Fruit fly (Drosophila melanogaster): Measurements from ENCODE around the gene obst-J.

obst-J gene

DNA sequence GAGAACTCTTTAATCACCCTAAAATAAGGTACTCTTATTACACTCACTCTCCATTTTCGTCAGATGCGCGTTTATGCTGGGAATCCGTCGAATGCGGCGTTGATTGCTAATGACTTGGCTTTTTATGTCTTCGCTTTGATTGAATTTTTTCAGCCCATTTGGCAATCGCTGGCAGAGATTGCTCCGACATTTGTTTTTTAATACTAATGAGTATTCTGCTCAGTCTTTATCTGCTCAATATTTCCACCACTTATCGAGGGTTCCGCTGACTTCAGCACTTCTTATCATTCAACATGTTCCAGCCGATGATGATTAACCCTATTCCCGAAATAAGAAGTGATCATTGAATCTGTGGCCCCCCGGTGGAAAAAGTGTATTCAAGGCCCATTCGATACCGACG lies at the start of gene obst-J:
Gene obst-J (minus strand): TSS at position 101 of the 400 bp plus-strand sequence.
- TF ChIP-seq ey (GFP tag; optimal IDR thresholded peaks at IDR 0.05) (no peak), lola (GFP tag; optimal IDR thresholded peaks at IDR 0.05) (no peak), Jra (GFP tag; optimal IDR thresholded peaks at IDR 0.05) (no peak), Dif (GFP tag; optimal IDR thresholded peaks at IDR 0.05; ENCODE audit: partially characterized antibody) (no peak), CrebA (GFP tag; optimal IDR thresholded peaks at IDR 0.05; ENCODE audit: borderline replicate concordance) (no peak), usp (GFP tag; optimal IDR thresholded peaks at IDR 0.05) (no peak), Abd-B (GFP tag; optimal IDR thresholded peaks at IDR 0.05) (no peak), HLH106 (tag; optimal IDR thresholded peaks at IDR 0.05) (no peak), CG32264 (GFP tag; optimal IDR thresholded peaks at IDR 0.05) (no peak), brk (GFP tag; optimal IDR thresholded peaks at IDR 0.05) (no peak)

DNA sequence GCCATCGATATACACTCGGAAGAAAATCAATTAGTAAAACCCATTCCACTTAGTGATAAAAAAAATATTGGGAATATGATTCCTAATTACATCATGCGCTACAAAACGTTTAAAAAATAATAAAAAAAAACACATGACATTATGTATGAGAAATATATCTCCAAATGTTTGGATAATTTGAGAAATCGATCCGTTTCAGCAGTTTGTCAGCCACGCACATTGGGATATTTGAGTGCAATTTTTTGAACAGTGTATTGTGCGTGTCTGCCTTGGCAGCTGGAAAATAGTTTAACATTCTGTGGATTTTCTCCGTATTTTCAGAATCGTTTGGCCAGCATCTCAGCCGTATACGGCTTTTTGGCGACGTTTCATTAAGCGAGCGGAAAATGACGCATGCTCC lies 46.6 kb upstream of the obst-J start:
- TF ChIP-seq jim (GFP tag; optimal IDR thresholded peaks at IDR 0.05) = no peak

DNA sequence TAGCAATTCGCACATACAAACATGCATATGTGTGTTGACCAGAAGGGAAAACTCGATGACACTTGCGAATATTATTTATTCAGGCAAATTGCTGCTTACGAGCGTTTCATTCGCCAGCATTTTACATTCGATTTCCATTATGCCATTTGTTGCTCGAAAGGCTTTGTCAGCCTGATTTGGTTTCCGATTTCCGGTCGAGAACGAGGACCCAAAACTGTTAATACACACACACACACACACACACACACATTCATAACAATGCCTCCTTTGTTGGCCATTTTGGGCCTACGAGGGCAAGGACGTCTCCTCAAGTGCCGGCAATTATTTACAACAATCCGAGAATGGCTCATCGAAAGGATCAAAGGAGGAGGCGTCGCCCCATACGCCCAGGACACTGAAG lies 46.2 kb upstream of the obst-J start:
- TF ChIP-seq Dfd (GFP tag; optimal IDR thresholded peaks at IDR 0.05) (peak; percentile 86), dl (GFP tag; optimal IDR thresholded peaks at IDR 0.05; ENCODE audit: insufficient read depth in 1 of 2, partially characterized antibody in 2 of 2) (no peak)

DNA sequence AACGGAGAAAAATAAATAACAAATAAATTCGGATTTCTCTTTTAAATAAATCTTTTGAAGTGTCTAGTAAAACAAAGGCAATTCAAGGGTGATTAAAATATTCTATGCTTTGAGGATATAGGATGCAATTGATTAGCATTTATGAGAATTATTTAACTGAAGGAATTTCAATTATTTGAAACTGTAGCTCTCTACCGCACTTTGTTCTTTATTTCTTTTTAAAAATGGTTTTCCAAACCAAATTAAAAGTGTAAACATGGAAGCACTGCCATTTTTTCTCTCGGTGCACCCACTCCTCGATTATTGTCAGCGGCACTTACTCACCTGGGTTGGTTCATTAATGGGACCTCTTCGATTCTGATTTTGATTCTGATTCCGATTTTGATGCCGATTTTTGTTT lies 36.6 kb upstream of the obst-J start:
- TF ChIP-seq br (GFP tag; optimal IDR thresholded peaks at IDR 0.05) = peak; percentile 0
- TF ChIP-seq N (GFP tag; optimal IDR thresholded peaks at IDR 0.05) = no peak
- TF ChIP-seq ey (GFP tag; optimal IDR thresholded peaks at IDR 0.05) = peak; percentile 42
- no peak for TF ChIP-seq Dfd (GFP tag; optimal IDR thresholded peaks at IDR 0.05)
- peak; percentile 47 for TF ChIP-seq fru (GFP tag; optimal IDR thresholded peaks at IDR 0.05)
- no peak for TF ChIP-seq Hr83 (GFP tag; optimal IDR thresholded peaks at IDR 0.05; ENCODE audit: poor library complexity, severe bottlenecking)
- no peak for TF ChIP-seq psq (GFP tag; optimal IDR thresholded peaks at IDR 0.05)
- no peak for TF ChIP-seq Jra (GFP tag; optimal IDR thresholded peaks at IDR 0.05)
- peak; percentile 45 for TF ChIP-seq woc (GFP tag; optimal IDR thresholded peaks at IDR 0.05)
- no peak for TF ChIP-seq Hr78 (GFP tag; optimal IDR thresholded peaks at IDR 0.05)
- TF ChIP-seq rgr (GFP tag; optimal IDR thresholded peaks at IDR 0.05) = peak; percentile 20
- peak; percentile 53 for TF ChIP-seq OdsH (GFP tag; optimal IDR thresholded peaks at IDR 0.05)
- peak; percentile 54 for TF ChIP-seq h (GFP tag; optimal IDR thresholded peaks at IDR 0.05)
- TF ChIP-seq GATAd (GFP tag; optimal IDR thresholded peaks at IDR 0.05) = no peak
- no peak for TF ChIP-seq usp (GFP tag; optimal IDR thresholded peaks at IDR 0.05)
- TF ChIP-seq pan (optimal IDR thresholded peaks at IDR 0.05) = no peak
- no peak for TF ChIP-seq lola (GFP tag; optimal IDR thresholded peaks at IDR 0.05)
- TF ChIP-seq HLH106 (tag; optimal IDR thresholded peaks at IDR 0.05) = peak; percentile 30
- no peak for TF ChIP-seq sv (GFP tag; optimal IDR thresholded peaks at IDR 0.05)
- TF ChIP-seq Hnf4 (GFP tag; optimal IDR thresholded peaks at IDR 0.05) = no peak
- no peak for TF ChIP-seq jim (GFP tag; optimal IDR thresholded peaks at IDR 0.05)
- no peak for TF ChIP-seq CG9705 (GFP tag; optimal IDR thresholded peaks at IDR 0.05)
- TF ChIP-seq foxo (GFP tag; optimal IDR thresholded peaks at IDR 0.05) = peak in 1 of 2 experiments; percentile 50
- no peak for TF ChIP-seq Sp1 (GFP tag; optimal IDR thresholded peaks at IDR 0.05)
- TF ChIP-seq Dif (GFP tag; optimal IDR thresholded peaks at IDR 0.05; ENCODE audit: partially characterized antibody) = no peak

DNA sequence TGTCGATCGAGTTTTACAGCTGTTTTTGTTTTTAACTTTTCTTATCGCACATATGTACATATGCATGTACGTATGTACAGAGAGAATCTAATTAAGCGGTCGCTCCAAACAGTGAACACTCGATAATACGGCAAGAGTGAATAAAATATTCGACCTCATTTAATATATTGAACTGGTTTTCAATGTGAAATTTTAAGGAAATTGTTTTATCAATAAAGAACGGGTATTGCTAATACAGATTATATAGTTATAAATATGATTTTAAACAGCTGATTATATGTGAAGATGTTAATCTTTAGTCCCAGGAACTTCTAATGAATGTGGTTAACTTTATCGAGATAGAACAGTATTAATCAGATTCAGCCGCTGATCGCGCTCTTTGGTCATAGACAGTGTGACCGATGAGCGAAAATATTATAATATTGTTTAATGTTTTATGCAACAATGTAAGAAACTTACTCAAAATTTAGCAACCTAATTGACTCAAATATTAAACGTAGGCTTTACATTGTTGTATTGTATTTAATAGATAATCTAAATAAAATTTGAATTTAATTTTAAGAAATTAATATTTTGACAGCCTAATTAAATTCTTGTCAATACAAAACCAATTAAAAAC lies 9.2 kb upstream of the obst-J start, which contains the start of gene CG7328:
Gene CG7328 (minus strand): TSS at position 19 of the 619 bp plus-strand sequence.
- TF ChIP-seq CG9705 (GFP tag; optimal IDR thresholded peaks at IDR 0.05) = no peak
- no peak for TF ChIP-seq Abd-B (GFP tag; optimal IDR thresholded peaks at IDR 0.05)
- TF ChIP-seq Hnf4 (GFP tag; optimal IDR thresholded peaks at IDR 0.05) = no peak
- TF ChIP-seq Dif (GFP tag; optimal IDR thresholded peaks at IDR 0.05; ENCODE audit: partially characterized antibody) = no peak
- no peak for TF ChIP-seq usp (GFP tag; optimal IDR thresholded peaks at IDR 0.05)
- TF ChIP-seq psq (GFP tag; optimal IDR thresholded peaks at IDR 0.05) = peak; percentile 65
- TF ChIP-seq sage (GFP tag; optimal IDR thresholded peaks at IDR 0.05) = no peak
- TF ChIP-seq jim (GFP tag; optimal IDR thresholded peaks at IDR 0.05) = no peak
- TF ChIP-seq tai (GFP tag; optimal IDR thresholded peaks at IDR 0.05) = no peak
- TF ChIP-seq br (GFP tag; optimal IDR thresholded peaks at IDR 0.05) = peak; percentile 71
- TF ChIP-seq brk (GFP tag; optimal IDR thresholded peaks at IDR 0.05) = no peak
- TF ChIP-seq Sp1 (GFP tag; optimal IDR thresholded peaks at IDR 0.05) = peak; percentile 82
- no peak for TF ChIP-seq dl (GFP tag; optimal IDR thresholded peaks at IDR 0.05; ENCODE audit: insufficient read depth in 1 of 2, partially characterized antibody in 2 of 2)
- no peak for TF ChIP-seq lola (GFP tag; optimal IDR thresholded peaks at IDR 0.05)
- TF ChIP-seq Dfd (GFP tag; optimal IDR thresholded peaks at IDR 0.05) = no peak
- no peak for TF ChIP-seq CG32264 (GFP tag; optimal IDR thresholded peaks at IDR 0.05)
- TF ChIP-seq Mio (GFP tag; optimal IDR thresholded peaks at IDR 0.05) = no peak
- TF ChIP-seq Myc (optimal IDR thresholded peaks at IDR 0.05) = no peak
- TF ChIP-seq GATAd (GFP tag; optimal IDR thresholded peaks at IDR 0.05) = peak; percentile 6
- peak; percentile 49 for TF ChIP-seq dmrt93B (GFP tag; optimal IDR thresholded peaks at IDR 0.05)
- peak; percentile 69 for TF ChIP-seq fru (GFP tag; optimal IDR thresholded peaks at IDR 0.05)
- TF ChIP-seq woc (GFP tag; optimal IDR thresholded peaks at IDR 0.05) = peak; percentile 77
- TF ChIP-seq OdsH (GFP tag; optimal IDR thresholded peaks at IDR 0.05) = peak; percentile 84
- TF ChIP-seq sv (GFP tag; optimal IDR thresholded peaks at IDR 0.05) = peak; percentile 25
- no peak for TF ChIP-seq Vsx2 (GFP tag; optimal IDR thresholded peaks at IDR 0.05; ENCODE audit: partially characterized antibody)
- TF ChIP-seq Rel (GFP tag; optimal IDR thresholded peaks at IDR 0.05) = no peak
- no peak for TF ChIP-seq Rel (tag; optimal IDR thresholded peaks at IDR 0.05)
- TF ChIP-seq foxo (GFP tag; optimal IDR thresholded peaks at IDR 0.05) = no peak
- peak; percentile 84 for TF ChIP-seq rgr (GFP tag; optimal IDR thresholded peaks at IDR 0.05)
- TF ChIP-seq Hr78 (GFP tag; optimal IDR thresholded peaks at IDR 0.05) = no peak
- TF ChIP-seq pan (optimal IDR thresholded peaks at IDR 0.05) = no peak
- TF ChIP-seq N (GFP tag; optimal IDR thresholded peaks at IDR 0.05) = no peak

Measured in whole organism, wandering third instar larva.